Fruit fly (Drosophila melanogaster) S2 (cell line): Measurements from ENCODE around the gene CG3448.

Experiments
- CG8478 ChIP-seq: fragments of >200 bp; optimal IDR thresholded peaks from 2 replicates; lab custom pipeline; 2018
- CTCF ChIP-seq, 2 experiments: fragments of >200 bp; optimal IDR thresholded peaks; 2 replicates each; lab custom pipeline; 2018

CG3448 gene

DNA sequence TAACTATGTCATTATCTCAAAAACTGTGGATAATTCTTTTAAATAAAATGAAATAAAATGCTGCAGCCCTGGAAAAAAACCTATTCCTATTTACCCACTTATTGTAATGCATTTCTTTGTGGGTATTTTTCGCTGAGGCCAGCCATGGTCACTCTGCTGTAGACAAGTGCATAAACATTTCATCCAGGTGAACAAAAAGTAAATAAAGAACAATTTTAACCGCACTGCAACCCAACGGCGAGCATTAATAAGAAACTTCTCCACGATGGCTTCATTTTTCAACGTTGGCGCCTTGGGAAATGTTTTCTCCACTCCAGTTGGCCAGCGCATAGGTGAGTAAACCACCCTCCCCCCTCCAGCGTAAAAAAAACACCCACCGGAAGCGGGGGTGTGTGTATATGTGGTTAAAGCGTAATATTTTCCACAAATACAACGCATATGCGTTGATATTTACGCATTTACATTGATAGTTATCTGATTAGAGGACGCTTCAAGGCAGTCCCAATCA is 4.6 kb downstream of the CG3448 start, which contains the start of gene CG3529:
Gene CG3529 (plus strand): TSS at position 134 of the 508 bp plus-strand sequence.
- TF ChIP-seq CTCF (optimal IDR thresholded peaks at IDR 0.05; lab: Kevin White, UChicago), result no peak
- no peak for TF ChIP-seq CG8478

DNA sequence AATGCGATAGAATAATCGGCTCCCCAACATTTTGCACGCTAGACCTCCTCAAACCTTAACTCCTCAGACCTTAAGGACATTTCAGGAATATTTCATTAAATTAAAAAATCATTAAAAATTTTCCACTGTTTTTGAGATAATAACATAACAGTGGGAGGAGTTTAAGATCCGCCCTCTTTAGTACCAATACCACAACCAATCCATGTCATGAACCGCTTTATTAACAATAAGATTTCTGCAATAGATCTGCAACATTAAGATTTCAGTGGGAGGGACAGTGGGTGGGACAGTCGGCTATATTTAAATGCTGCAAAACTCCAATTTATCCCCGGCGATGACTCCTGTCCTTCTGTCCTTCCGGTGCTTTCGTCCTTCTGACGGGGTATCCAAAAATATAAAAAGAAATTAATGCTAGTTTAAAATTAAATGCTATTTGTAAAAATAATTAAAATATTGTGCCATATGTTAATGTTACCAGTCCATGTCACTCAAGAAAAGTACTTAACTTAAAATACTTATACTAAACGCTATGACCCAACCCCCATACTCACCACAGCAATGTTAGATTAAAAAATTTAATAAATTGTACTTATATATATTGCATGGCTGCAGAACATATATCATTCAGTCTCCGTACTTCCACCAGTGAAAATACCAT is 8.6 kb downstream of the CG3448 start, which contains the start of gene Srg3:
Gene Srg3 (plus strand): TSS at position 608 of the 658 bp plus-strand sequence.
- TF ChIP-seq CTCF (optimal IDR thresholded peaks at IDR 0.05; lab: Kevin White, UChicago) (peak in 1 of 2 experiments; percentile 16), CG8478 (no peak)

DNA sequence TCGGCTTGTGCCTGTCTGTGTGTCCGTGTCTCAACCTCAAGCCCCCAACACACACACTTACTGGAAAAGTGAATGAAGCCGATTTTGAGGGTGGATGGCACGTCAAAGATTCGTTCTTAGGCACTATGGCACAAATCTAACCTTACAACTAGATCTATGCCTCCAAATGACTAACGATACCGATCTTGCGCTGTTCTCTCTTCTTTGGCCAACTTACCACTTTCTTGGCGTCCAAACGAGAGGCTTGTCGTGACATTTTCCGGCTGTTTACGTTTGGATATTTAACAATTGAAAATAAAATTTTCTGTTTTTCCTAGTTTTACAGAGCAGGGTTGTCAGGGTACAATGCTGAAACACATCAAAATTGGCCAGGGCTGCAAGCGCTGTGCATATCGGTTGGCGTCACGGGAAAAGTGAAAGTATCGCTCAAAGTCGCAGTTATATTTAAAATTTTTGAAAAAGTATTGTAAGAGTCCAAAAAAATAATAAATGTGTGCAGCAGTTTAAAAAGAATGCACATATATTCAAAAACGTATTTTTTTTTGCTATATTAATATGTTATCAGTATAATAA is 9.4 kb downstream of the CG3448 start, which contains the start of the genes Bet3 and Nf-YA:
Gene Bet3 (minus strand): TSS at position 361 of the 573 bp plus-strand sequence.
Gene Nf-YA (minus strand): TSS at position 361 of the 573 bp plus-strand sequence.
- no peak for TF ChIP-seq CG8478
- TF ChIP-seq CTCF (optimal IDR thresholded peaks at IDR 0.05; lab: Kevin White, UChicago), result peak in 1 of 2 experiments; percentile 34

DNA sequence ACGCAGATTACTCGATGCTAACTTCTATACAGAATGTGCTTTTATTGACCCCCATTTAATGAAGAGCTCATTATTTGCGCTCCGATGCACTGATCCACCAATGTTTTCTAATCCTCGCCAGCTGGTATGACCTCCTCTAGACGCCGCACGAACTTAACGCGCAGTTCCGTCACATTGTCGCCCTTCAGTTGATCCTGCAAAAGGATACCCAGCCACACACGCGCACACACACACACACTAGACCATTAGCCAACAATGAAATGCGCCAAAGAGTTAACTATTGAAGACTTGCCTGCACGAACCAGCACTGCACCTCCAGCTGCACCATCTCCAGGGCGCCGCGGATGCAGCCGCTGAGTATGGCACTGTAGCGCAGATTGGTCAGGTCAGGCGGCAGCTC is 12.5 kb downstream of the CG3448 start:
- TF ChIP-seq CG8478, result no peak
- no peak for TF ChIP-seq CTCF (optimal IDR thresholded peaks at IDR 0.05; lab: Kevin White, UChicago)

DNA sequence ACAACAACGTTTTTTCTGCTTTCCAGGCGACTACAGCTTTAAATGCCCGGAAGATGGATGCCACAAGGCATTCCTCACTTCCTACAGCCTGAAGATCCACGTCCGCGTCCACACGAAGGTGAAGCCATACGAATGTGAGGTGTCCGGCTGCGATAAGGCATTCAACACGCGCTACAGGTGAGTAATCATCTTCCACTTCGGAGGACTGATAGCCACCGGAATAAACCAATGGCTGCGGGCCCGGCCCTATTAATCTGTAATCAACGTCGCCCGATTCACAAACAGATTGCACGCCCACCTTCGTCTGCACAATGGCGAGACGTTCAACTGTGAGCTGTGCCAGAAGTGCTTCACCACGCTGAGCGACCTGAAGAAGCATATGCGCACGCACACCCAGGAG is 15.5 kb downstream of the CG3448 start:
- TF ChIP-seq CTCF (optimal IDR thresholded peaks at IDR 0.05; lab: Kevin White, UChicago), result no peak
- no peak for TF ChIP-seq CG8478

DNA sequence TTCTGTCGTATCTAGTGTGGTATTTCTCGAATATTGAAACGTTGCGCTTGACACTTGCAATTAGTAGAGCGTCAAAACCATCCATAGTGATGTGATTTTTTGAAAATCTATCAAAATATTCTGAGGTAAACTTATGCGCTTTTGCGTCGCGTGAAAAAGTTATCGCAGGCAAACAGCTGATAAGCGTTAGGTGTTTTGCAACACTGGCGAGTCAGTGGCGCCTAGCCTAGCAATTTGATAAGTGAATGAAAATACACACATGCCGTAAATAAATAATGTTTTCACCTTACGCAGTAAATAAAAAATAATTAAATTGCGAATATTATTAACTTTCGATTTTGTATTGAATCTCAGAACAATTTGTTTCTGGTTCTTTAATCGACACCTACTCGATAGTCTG is 16.1 kb downstream of the CG3448 start, which contains the start of gene CG42526:
Gene CG42526 (minus strand): TSS at position 85 of the 400 bp plus-strand sequence.
- TF ChIP-seq CTCF (optimal IDR thresholded peaks at IDR 0.05; lab: Kevin White, UChicago), result no peak
- TF ChIP-seq CG8478, result no peak

DNA sequence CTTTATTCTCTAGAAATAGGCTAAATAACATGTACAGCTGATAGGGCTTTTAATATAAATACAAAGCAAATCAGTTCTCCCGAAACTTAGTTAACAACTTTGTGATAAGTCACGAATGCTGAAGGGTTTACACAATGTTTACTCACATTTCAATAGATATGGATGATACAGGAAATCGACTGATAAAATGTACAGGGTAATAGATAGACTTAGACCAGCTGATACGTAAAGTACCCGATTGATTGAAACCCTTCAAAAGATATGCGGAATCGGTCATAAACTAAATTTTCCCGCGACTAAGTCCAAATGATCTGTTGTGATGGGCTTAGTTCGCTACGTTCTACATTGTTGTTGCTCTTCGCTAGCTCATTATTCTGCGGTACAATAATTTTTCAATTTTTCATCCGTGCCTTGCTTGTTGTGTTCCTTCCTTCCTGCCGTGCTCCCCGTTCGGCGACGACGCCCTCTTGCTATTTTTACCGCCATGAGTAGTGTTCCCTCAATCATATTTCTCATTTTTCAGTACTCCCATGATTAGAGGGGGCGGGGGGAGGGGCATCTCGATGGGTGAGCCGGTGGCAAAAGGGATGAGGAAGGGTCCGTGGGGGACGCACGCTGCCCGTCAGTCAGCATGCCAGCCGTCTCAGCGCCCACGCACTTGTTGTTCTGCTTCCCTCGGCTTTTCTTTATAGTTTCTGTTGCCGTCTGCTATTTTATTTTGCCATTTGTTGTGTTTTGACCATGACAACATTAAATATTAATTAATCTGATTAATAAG is 18.4 kb downstream of the CG3448 start:
- TF ChIP-seq CTCF (optimal IDR thresholded peaks at IDR 0.05; lab: Kevin White, UChicago) (no peak), CG8478 (no peak)

DNA sequence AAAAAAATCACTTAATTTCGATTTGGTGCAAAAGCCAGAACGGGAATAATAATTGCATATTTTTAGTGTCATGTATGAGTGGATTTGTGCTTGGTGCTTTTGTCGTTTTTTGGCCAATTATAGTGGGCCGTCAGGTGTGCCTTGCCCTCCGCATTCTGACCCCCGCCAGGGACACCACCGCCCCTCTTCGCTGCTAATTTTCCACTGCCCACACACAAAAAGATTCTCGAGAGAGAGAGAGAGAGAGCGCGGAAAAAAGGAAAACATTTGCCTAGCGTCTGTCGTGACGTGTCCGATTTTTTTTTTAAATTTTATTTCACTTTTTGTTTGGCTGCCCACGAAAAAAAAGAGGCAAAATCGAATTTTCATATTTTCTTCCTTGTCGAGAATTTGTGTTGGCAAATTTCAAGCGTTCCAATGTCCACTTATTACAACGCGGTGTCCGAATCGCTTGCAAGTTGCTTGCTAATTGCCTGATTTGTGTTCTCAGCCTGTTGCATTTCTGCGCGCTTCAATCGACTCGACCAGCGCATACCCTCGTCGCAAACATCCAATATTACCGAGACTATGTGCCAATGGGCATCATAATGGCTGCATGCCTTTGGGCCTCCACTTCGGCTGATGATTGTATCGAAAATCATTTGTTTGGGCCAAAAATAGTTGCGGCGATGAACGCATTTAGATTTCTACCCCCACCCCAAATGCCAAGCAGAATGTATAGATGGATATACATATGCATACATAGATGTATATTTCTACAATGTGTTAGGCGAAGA is 19.3 kb downstream of the CG3448 start:
- TF ChIP-seq CTCF (optimal IDR thresholded peaks at IDR 0.05; lab: Kevin White, UChicago) (no peak), CG8478 (no peak)

DNA sequence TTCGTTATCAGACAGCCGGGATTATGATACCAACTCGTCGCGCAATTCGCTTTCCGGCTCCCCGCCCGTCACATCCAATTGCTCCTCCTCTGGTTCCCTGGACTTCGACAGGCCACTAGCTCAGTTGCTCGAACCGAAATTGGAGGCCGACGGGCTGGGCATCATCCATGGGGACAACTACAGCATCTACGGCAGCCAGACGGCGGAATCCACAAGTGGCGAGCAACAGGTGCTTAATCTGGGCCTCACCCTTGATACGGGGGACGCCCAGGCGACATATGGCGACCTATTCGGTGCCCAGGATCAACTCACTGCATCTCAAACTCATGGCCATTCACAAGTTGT is 20.8 kb downstream of the CG3448 start:
- TF ChIP-seq CTCF (optimal IDR thresholded peaks at IDR 0.05; lab: Kevin White, UChicago) (no peak), CG8478 (no peak)

DNA sequence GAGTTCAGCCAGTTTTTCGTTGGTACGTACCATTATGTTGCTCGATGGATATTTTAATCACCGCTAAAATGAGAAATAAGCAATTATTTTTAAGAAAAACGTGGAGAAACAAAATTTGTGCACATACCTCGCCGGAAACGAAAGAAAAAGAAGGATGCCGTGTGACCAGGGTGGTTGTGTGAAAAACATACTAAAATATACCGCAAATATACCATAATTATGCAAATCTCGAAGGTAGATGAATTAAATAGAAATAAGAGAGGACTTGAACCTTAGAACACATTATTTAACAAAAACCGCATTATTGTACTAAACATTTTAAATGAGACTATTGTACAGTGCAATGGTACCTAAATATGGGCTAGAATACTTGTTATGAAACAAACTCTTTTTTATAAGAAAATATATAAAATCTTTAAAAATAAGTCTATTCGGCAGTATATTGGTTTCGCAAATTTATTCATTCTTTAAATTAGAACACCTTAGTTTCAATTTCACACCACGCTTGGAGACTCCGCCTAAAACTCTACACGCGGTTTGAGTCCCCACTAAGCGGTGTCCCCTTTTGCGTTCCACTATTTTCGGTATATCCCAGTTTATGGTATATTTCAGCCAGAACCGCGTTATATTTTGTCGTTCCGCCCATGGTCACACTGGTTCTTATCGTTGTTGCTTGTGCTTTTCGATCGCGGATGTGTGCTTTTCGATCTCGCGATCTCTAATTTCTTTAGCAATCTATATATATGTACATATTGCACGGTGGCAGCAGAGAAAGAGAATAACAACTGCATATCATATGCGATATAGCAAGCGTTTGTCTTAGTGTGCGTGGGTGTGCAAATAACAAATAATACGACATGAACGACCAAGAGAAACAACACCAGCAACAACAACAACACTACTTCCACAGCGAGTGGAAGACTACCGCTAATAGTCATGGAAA is 21.4 kb downstream of the CG3448 start, which contains the start of the genes RpS17 and MTF-1:
Gene RpS17 (minus strand): TSS at position 157 of the 943 bp plus-strand sequence.
Gene MTF-1 (plus strand): TSS at position 648 of the 943 bp plus-strand sequence.
- TF ChIP-seq CG8478 (no peak), CTCF (optimal IDR thresholded peaks at IDR 0.05; lab: Kevin White, UChicago) (peak; percentile 42 to 64)

DNA sequence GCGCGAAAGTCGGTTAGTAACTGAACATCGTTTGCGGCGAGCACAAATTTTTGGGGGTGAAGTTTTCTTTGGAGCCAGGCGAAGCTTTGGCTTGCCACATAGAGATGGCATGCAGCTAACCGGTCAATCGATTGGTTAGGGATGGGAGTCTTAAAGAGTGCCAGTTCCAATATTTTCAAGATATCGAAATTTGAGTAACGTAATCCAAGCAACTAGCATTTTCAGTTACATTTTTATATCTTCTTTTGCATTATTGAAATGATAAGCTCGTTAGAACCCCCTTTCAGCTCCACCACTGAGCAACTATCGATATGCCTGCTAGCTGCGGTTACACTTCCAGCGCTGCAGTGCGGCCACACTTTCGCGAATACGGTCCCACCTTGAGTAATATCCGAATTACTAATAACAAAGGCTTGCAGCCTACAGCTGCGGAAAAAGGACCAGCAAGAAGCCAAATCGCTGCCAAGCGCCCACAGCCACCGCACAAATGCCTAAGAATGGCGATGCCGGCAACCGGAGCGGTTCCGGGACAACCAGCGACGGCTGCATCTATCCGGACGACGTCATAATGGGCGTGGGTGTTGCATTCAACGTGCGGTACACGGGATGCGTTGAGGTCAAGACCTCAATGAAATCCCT is 24.6 kb downstream of the CG3448 start, which contains the start of the genes Atat and Shc:
Gene Atat (minus strand): TSS at position 103 of the 639 bp plus-strand sequence.
Gene Shc (plus strand): TSS at position 355 of the 639 bp plus-strand sequence.
- TF ChIP-seq CG8478, result no peak
- TF ChIP-seq CTCF (optimal IDR thresholded peaks at IDR 0.05; lab: Kevin White, UChicago), result peak; percentile 11 to 53

DNA sequence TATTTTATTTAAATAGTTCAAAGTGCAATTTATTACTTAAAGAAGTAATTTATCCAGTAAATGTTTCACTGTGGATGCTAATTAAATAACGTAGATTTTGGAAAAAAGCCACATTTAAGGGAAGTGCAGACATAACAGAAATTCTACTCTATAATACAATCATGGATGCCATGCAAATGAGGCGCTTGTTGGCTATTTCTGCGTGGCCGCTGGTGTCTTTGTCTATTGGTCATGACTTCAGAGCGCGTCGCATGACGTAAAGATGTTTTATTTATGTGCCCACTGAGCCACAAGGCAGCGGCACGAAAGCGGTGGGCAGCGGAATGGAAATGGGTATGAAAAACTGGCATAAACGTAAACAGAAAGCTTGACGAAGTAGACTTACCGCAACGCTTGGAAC is 25.5 kb downstream of the CG3448 start:
- TF ChIP-seq CG8478 (no peak), CTCF (optimal IDR thresholded peaks at IDR 0.05; lab: Kevin White, UChicago) (no peak)

DNA sequence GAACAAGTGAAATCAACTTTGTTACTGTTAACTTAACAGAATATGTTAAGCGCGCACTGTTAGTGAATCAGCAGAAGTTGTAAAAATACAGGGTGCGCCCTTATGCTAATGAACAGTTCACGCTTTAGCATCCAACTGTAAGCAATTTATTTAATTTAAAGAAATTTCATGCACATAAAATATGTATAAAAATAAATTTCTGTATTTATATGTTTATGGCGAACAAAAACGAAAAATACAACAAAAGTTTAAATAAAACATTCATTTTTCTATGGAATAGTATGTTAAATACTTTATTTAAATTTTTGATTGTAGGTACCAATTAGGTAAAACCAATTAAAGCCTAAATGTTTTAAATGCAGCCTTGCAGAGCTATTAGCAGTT is 26.9 kb downstream of the CG3448 start:
- TF ChIP-seq CTCF (optimal IDR thresholded peaks at IDR 0.05; lab: Kevin White, UChicago) (no peak), CG8478 (no peak)
